Worm (Caenorhabditis elegans): Measurements from ENCODE around the gene C09E10.3.

DNA sequence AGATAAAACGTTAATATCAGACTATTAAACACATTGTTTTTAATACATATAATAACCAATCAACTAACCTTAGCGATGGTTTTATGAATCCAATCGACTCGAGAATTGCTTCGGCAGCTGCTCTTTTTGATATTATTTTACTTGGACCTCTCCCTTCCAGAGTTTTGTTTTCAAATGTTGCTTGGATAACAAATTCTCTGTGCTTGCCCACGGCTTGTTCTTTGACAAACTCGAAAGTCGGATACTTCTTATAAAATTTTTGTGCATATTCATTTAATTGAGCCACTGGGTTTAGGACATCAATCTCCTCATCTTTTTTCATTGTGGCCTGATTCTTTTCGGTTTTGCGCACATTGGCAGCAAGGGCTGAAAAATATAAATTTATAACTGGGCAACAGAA, 33.8 kb upstream of the C09E10.3 start, which contains the start of gene F55A4.3:
- TF ChIP-seq ama-1 (optimal IDR thresholded peaks at IDR 0.05): no peak
- TF ChIP-seq nhr-28 (tag; optimal IDR thresholded peaks at IDR 0.05): no peak
- no peak for TF ChIP-seq lin-14 (GFP tag; optimal IDR thresholded peaks at IDR 0.05)
